Worm (Caenorhabditis elegans) whole organism, late embryonic: ENCODE results near the gene Y39B6A.37.
A peak's percentile ranks its signal among the peaks of the same experiment; 100 is the strongest.

ENCODE experiments used
- C08G9.2 ChIP-seq: sonication (generic microtip); optimal IDR thresholded peaks from 2 replicates; lab custom pipeline; 2016; ENCODE audit warnings: mild to moderate bottlenecking, missing genetic modification characterization, moderate library complexity, missing compliant biosample characterization
- K02D7.2 ChIP-seq: sonication (generic microtip); optimal IDR thresholded peaks from 2 replicates; lab custom pipeline; 2017; ENCODE audit warnings: mild to moderate bottlenecking, missing genetic modification characterization, missing compliant biosample characterization
- K09A11.1 ChIP-seq: sonication (generic microtip); optimal IDR thresholded peaks from 2 replicates; lab custom pipeline; 2017; ENCODE audit warnings: antibody characterized with exemption, mild to moderate bottlenecking, missing genetic modification characterization, missing compliant biosample characterization; ENCODE audit not compliant: insufficient read depth
- Y22D7AL.16 ChIP-seq: sonication (generic microtip); optimal IDR thresholded peaks from 2 replicates; lab custom pipeline; 2016; ENCODE audit warnings: missing genetic modification characterization, missing compliant biosample characterization
- ahr-1 ChIP-seq: sonication (generic microtip); optimal IDR thresholded peaks from 2 replicates; lab custom pipeline; 2016; ENCODE audit warnings: missing genetic modification characterization, missing compliant biosample characterization
- ceh-19 ChIP-seq: fragments of 200-800 bp; sonication (Bioruptor generic); optimal IDR thresholded peaks from 2 replicates; lab custom pipeline; 2018; ENCODE audit warnings: mild to moderate bottlenecking, missing genetic modification characterization, missing compliant biosample characterization
- ceh-2 ChIP-seq: sonication (generic microtip); optimal IDR thresholded peaks from 2 replicates; lab custom pipeline; 2016; ENCODE audit warnings: missing genotype, missing genetic modification characterization, missing compliant biosample characterization
- ceh-30 ChIP-seq: fragments of 150-350 bp; optimal IDR thresholded peaks from 2 replicates; lab custom pipeline; 2014; ENCODE audit warnings: missing biosample characterization, missing genetic modification characterization
- ceh-31 ChIP-seq: sonication (generic microtip); optimal IDR thresholded peaks from 2 replicates; lab custom pipeline; 2016; ENCODE audit warnings: missing genetic modification characterization, missing compliant biosample characterization
- ceh-34 ChIP-seq: sonication (generic microtip); optimal IDR thresholded peaks from 2 replicates; lab custom pipeline; 2016; ENCODE audit warnings: mild to moderate bottlenecking, missing genetic modification characterization, missing compliant biosample characterization
- ceh-48 ChIP-seq: sonication (generic microtip); optimal IDR thresholded peaks from 2 replicates; lab custom pipeline; 2016; ENCODE audit warnings: missing genetic modification characterization, inconsistent platforms, missing compliant biosample characterization
- ceh-6 ChIP-seq: fragments of 200-800 bp; sonication (Bioruptor generic); optimal IDR thresholded peaks from 2 replicates; lab custom pipeline; 2018; ENCODE audit warnings: mild to moderate bottlenecking, missing genetic modification characterization, missing compliant biosample characterization
- ceh-9 ChIP-seq: sonication (generic microtip); optimal IDR thresholded peaks from 2 replicates; lab custom pipeline; 2016; ENCODE audit warnings: mild to moderate bottlenecking, missing genetic modification characterization, inconsistent platforms, missing compliant biosample characterization
- che-1 ChIP-seq: sonication (generic microtip); optimal IDR thresholded peaks from 2 replicates; lab custom pipeline; 2016; ENCODE audit warnings: mild to moderate bottlenecking, missing genetic modification characterization, missing compliant biosample characterization
- dmd-4 ChIP-seq: sonication (generic microtip); optimal IDR thresholded peaks from 2 replicates; lab custom pipeline; 2016; ENCODE audit warnings: borderline replicate concordance, missing genetic modification characterization, missing compliant biosample characterization
- elt-2 ChIP-seq: sonication (generic microtip); optimal IDR thresholded peaks from 2 replicates; lab custom pipeline; 2016; ENCODE audit warnings: missing genetic modification reagents, missing genetic modification characterization, missing compliant biosample characterization
- elt-4 ChIP-seq: sonication (generic microtip); optimal IDR thresholded peaks from 2 replicates; lab custom pipeline; 2016; ENCODE audit warnings: missing genetic modification characterization, missing compliant biosample characterization
- eyg-1 ChIP-seq: sonication (generic microtip); optimal IDR thresholded peaks from 2 replicates; lab custom pipeline; 2016; ENCODE audit warnings: missing genotype, missing genetic modification characterization, missing compliant biosample characterization
- fax-1 ChIP-seq: sonication (generic microtip); optimal IDR thresholded peaks from 2 replicates; lab custom pipeline; 2016; ENCODE audit warnings: missing genotype, missing genetic modification characterization, missing compliant biosample characterization
- fkh-10 ChIP-seq: fragments of 150-350 bp; optimal IDR thresholded peaks from 2 replicates; lab custom pipeline; 2014; ENCODE audit warnings: missing biosample characterization, missing genetic modification reagents, missing genetic modification characterization
- gmeb-2 ChIP-seq: sonication (generic microtip); optimal IDR thresholded peaks from 2 replicates; lab custom pipeline; 2016; ENCODE audit warnings: missing genetic modification characterization, inconsistent platforms, missing compliant biosample characterization
- hlh-13 ChIP-seq: fragments of 200-800 bp; sonication (Bioruptor generic); optimal IDR thresholded peaks from 2 replicates; lab custom pipeline; 2018; ENCODE audit warnings: mild to moderate bottlenecking, missing genetic modification characterization, missing compliant biosample characterization
- hlh-15 ChIP-seq: sonication (generic microtip); optimal IDR thresholded peaks from 2 replicates; lab custom pipeline; 2016; ENCODE audit warnings: missing genetic modification characterization, missing compliant biosample characterization
- hlh-30 ChIP-seq: sonication (generic microtip); optimal IDR thresholded peaks from 2 replicates; lab custom pipeline; 2017; ENCODE audit warnings: antibody characterized with exemption, missing genetic modification characterization, missing compliant biosample characterization; ENCODE audit not compliant: insufficient read depth
- hlh-6 ChIP-seq: sonication (generic microtip); optimal IDR thresholded peaks from 2 replicates; lab custom pipeline; 2016; ENCODE audit warnings: missing genotype, missing genetic modification characterization, missing compliant biosample characterization
- hlh-8 ChIP-seq: sonication (generic microtip); optimal IDR thresholded peaks from 2 replicates; lab custom pipeline; 2016; ENCODE audit warnings: missing genotype, missing genetic modification characterization, missing compliant biosample characterization
- madf-2 ChIP-seq: sonication (generic microtip); optimal IDR thresholded peaks from 2 replicates; lab custom pipeline; 2017; ENCODE audit warnings: missing genetic modification characterization, missing compliant biosample characterization
- nhr-11 ChIP-seq: fragments of 150-350 bp; optimal IDR thresholded peaks from 2 replicates; lab custom pipeline; 2014; ENCODE audit warnings: missing biosample characterization, missing genetic modification characterization
- nhr-232 ChIP-seq: sonication (generic microtip); optimal IDR thresholded peaks from 2 replicates; lab custom pipeline; 2016; ENCODE audit warnings: missing genetic modification characterization, missing compliant biosample characterization
- npax-4 ChIP-seq: sonication (generic microtip); optimal IDR thresholded peaks from 2 replicates; lab custom pipeline; 2016; ENCODE audit warnings: missing genetic modification characterization, missing compliant biosample characterization
- odd-2 ChIP-seq: sonication (generic microtip); optimal IDR thresholded peaks from 2 replicates; lab custom pipeline; 2017; ENCODE audit warnings: antibody characterized with exemption, mild to moderate bottlenecking, missing genetic modification characterization, missing compliant biosample characterization
- pat-9 ChIP-seq: fragments of 200-800 bp; sonication (Bioruptor generic); optimal IDR thresholded peaks from 2 replicates; lab custom pipeline; 2018; ENCODE audit warnings: mild to moderate bottlenecking, missing genetic modification characterization, moderate library complexity, missing compliant biosample characterization
- pha-4 ChIP-seq: fragments of 150-350 bp; optimal IDR thresholded peaks from 2 replicates; lab custom pipeline; 2018; ENCODE audit warnings: missing biosample characterization, missing genetic modification reagents, missing genetic modification characterization
- rnt-1 ChIP-seq: sonication (generic microtip); optimal IDR thresholded peaks from 2 replicates; lab custom pipeline; 2016; ENCODE audit warnings: missing genetic modification characterization, missing compliant biosample characterization
- sdc-2 ChIP-seq: sonication (generic microtip); optimal IDR thresholded peaks from 2 replicates; lab custom pipeline; 2016; ENCODE audit warnings: missing genotype, missing genetic modification characterization, missing compliant biosample characterization
- sox-2 ChIP-seq: fragments of 200-800 bp; sonication (Bioruptor generic); IDR thresholded peaks from 2 replicates; pipeline ENCODE4 v1.3.6; 2022; ENCODE audit warnings: missing genetic modification reagents, missing genetic modification characterization, missing compliant biosample characterization
- syd-9 ChIP-seq: sonication (generic microtip); optimal IDR thresholded peaks from 2 replicates; lab custom pipeline; 2016; ENCODE audit warnings: mild to moderate bottlenecking, missing genetic modification characterization, moderate library complexity, missing compliant biosample characterization
- tbx-2 ChIP-seq: sonication (generic microtip); optimal IDR thresholded peaks from 2 replicates; lab custom pipeline; 2016; ENCODE audit warnings: missing genetic modification characterization, missing compliant biosample characterization
- unc-3 ChIP-seq, 2 experiments: fragments of 200-800 bp in 1 of 2; sonication (Bioruptor generic) in 1 of 2; sonication (generic microtip) in 1 of 2; conservative IDR thresholded peaks in 1 of 2; optimal IDR thresholded peaks in 1 of 2; 2 replicates each; pipeline versions ENCODE4 v1.3.6 to Lab custom; 2016 to 2022; ENCODE audit warnings: missing compliant biosample characterization in 2 of 2, missing genetic modification characterization in 2 of 2, missing genetic modification reagents in 1 of 2
- unc-42 ChIP-seq: sonication (generic microtip); optimal IDR thresholded peaks from 2 replicates; lab custom pipeline; 2016; ENCODE audit warnings: missing genotype, missing genetic modification characterization, missing compliant biosample characterization
- unc-55 ChIP-seq: sonication (generic microtip); optimal IDR thresholded peaks from 2 replicates; lab custom pipeline; 2017; ENCODE audit warnings: missing biosample characterization, missing genetic modification reagents, missing genetic modification characterization
- unc-86 ChIP-seq: sonication (generic microtip); optimal IDR thresholded peaks from 2 replicates; lab custom pipeline; 2016; ENCODE audit warnings: missing genetic modification characterization, missing compliant biosample characterization
- zip-5 ChIP-seq: sonication (generic microtip); optimal IDR thresholded peaks from 2 replicates; lab custom pipeline; 2016; ENCODE audit warnings: missing genetic modification characterization, missing compliant biosample characterization

The Y39B6A.37 gene

ce11 chrV:18980980-18981529 lies 9.6 kb upstream of the Y39B6A.37 start, which contains the start of the genes mrps-35 and sws-1 (continued):
- no peak for TF ChIP-seq ceh-19 (GFP tag; lab: Kevin White, UChicago)
- no peak for TF ChIP-seq npax-4 (tag; lab: Kevin White, UChicago)
- TF ChIP-seq fax-1 = peak; percentile 67
- peak; percentile 97 for TF ChIP-seq ceh-31 (tag; lab: Kevin White, UChicago)
- TF ChIP-seq ceh-34 (tag; lab: Kevin White, UChicago) = peak; percentile 38
- TF ChIP-seq unc-42 (tag; lab: Kevin White, UChicago) = peak; percentile 33
- TF ChIP-seq ceh-30 (tag; lab: Kevin White, UChicago) = no peak
- TF ChIP-seq zip-5 = peak; percentile 82
- TF ChIP-seq unc-3 (GFP tag; conservative IDR thresholded peaks at IDR 0.05; lab: Robert Waterston, UW) = no peak
- TF ChIP-seq unc-3 (tag; optimal IDR thresholded peaks at IDR 0.05; lab: Kevin White, UChicago) = no peak
- no peak for TF ChIP-seq syd-9
- peak; percentile 2 for TF ChIP-seq eyg-1 (tag; lab: Kevin White, UChicago)
- no peak for TF ChIP-seq nhr-232 (tag; lab: Kevin White, UChicago)
- TF ChIP-seq sox-2 (GFP tag; lab: Robert Waterston, UW) = no peak
- TF ChIP-seq hlh-15 (tag; lab: Kevin White, UChicago) = no peak
- TF ChIP-seq unc-55 = no peak
- peak; percentile 19 for TF ChIP-seq sdc-2 (tag; lab: Kevin White, UChicago)
- no peak for TF ChIP-seq nhr-11 (tag; lab: Kevin White, UChicago)
- TF ChIP-seq hlh-13 (GFP tag; lab: Kevin White, UChicago) = no peak
- TF ChIP-seq K02D7.2 = no peak
- no peak for TF ChIP-seq K09A11.1 (tag; lab: Kevin White, UChicago)
- TF ChIP-seq che-1 (tag; lab: Kevin White, UChicago) = no peak
- TF ChIP-seq ceh-2 = peak; percentile 94

ce11 chrV:18981736-18982135 lies 8.9 kb upstream of the Y39B6A.37 start:
- TF ChIP-seq unc-86 (tag; lab: Kevin White, UChicago) (no peak), elt-2 (no peak), hlh-6 (tag; lab: Kevin White, UChicago) (no peak), K02D7.2 (no peak), dmd-4 (tag; lab: Kevin White, UChicago) (no peak), rnt-1 (tag; lab: Kevin White, UChicago) (no peak), nhr-232 (tag; lab: Kevin White, UChicago) (no peak), ceh-9 (tag; lab: Kevin White, UChicago) (no peak), hlh-8 (no peak), ceh-48 (tag; lab: Kevin White, UChicago) (no peak), eyg-1 (tag; lab: Kevin White, UChicago) (no peak), tbx-2 (tag; lab: Kevin White, UChicago) (no peak), hlh-13 (GFP tag; lab: Kevin White, UChicago) (no peak), fkh-10 (GFP tag; lab: Kevin White, UChicago) (no peak)
- TF ChIP-seq, all 69 proteins: peak for 0

- TF ChIP-seq ceh-48 (tag; lab: Kevin White, UChicago) = peak; percentile 68
Measured at ce11 chrV:18984656-18985055, 6.0 kb upstream of the Y39B6A.37 start.

- no peak for TF ChIP-seq dmd-4 (tag; lab: Kevin White, UChicago)
- TF ChIP-seq ceh-48 (tag; lab: Kevin White, UChicago) = peak; percentile 28
- TF ChIP-seq, all 69 proteins: peak for 1
Measured at ce11 chrV:18986103-18986502, 4.5 kb upstream of the Y39B6A.37 start.

- TF ChIP-seq hlh-15 (tag; lab: Kevin White, UChicago) (no peak), syd-9 (no peak), unc-86 (tag; lab: Kevin White, UChicago) (no peak), pat-9 (tag; lab: Kevin White, UChicago) (no peak), pha-4 (tag; lab: Kevin White, UChicago) (no peak), ceh-2 (no peak), hlh-30 (tag; lab: Kevin White, UChicago) (no peak), gmeb-2 (tag; lab: Kevin White, UChicago) (no peak), madf-2 (tag; lab: Kevin White, UChicago) (no peak), odd-2 (no peak), Y22D7AL.16 (tag; lab: Kevin White, UChicago) (no peak), K02D7.2 (no peak), ahr-1 (tag; lab: Kevin White, UChicago) (no peak), ceh-6 (GFP tag; lab: Kevin White, UChicago) (no peak), C08G9.2 (tag; lab: Kevin White, UChicago) (no peak), fkh-10 (GFP tag; lab: Kevin White, UChicago) (no peak), ceh-9 (tag; lab: Kevin White, UChicago) (no peak), elt-4 (tag; lab: Kevin White, UChicago) (no peak), elt-2 (no peak)
- TF ChIP-seq, all 69 proteins: peak for 0
Measured at ce11 chrV:18990958-18991357, 307 bp downstream of the Y39B6A.37 start.
